Fruit fly (Drosophila melanogaster) whole organism, wandering third instar larva: ENCODE results near the gene vri.

Experiments
- Abd-B ChIP-seq: fragments of >200 bp; optimal IDR thresholded peaks from 2 replicates; lab custom pipeline; 2017; ENCODE audit warnings: missing biosample characterization, missing genetic modification characterization
- CG32264 ChIP-seq: fragments of 200-800 bp; sonication (Bioruptor generic); optimal IDR thresholded peaks from 2 replicates; lab custom pipeline; 2016; ENCODE audit warnings: missing biosample characterization, missing genetic modification characterization
- Dfd ChIP-seq: fragments of >200 bp; optimal IDR thresholded peaks from 2 replicates; lab custom pipeline; 2017; ENCODE audit warnings: missing biosample characterization, missing genetic modification characterization
- Dif ChIP-seq: fragments of 200-275, 200-300 bp; sonication (Bioruptor generic); optimal IDR thresholded peaks from 2 replicates; lab custom pipeline; 2018; ENCODE audit warnings: missing biosample characterization, missing genetic modification characterization; ENCODE audit not compliant: partially characterized antibody
- GATAd ChIP-seq: sonication (Bioruptor generic); optimal IDR thresholded peaks from 2 replicates; lab custom pipeline; 2016; ENCODE audit warnings: missing biosample characterization, missing genetic modification characterization
- Hnf4 ChIP-seq: fragments of 200-800 bp; sonication (Bioruptor generic); optimal IDR thresholded peaks from 2 replicates; lab custom pipeline; 2016; ENCODE audit warnings: missing biosample characterization, mild to moderate bottlenecking, missing genetic modification characterization
- Hr78 ChIP-seq: fragments of >200 bp; optimal IDR thresholded peaks from 2 replicates; lab custom pipeline; 2017; ENCODE audit warnings: missing biosample characterization, missing genetic modification characterization
- Hr83 ChIP-seq: fragments of 200-300 bp; sonication (Bioruptor generic); optimal IDR thresholded peaks from 2 replicates; lab custom pipeline; 2016; ENCODE audit warnings: missing biosample characterization, mild to moderate bottlenecking, missing genetic modification characterization, moderate library complexity; ENCODE audit not compliant: poor library complexity, severe bottlenecking
- Jra ChIP-seq: sonication (Bioruptor generic); optimal IDR thresholded peaks from 2 replicates; lab custom pipeline; 2016; ENCODE audit warnings: missing biosample characterization, missing genetic modification characterization
- Mio ChIP-seq: sonication (Bioruptor generic); optimal IDR thresholded peaks from 2 replicates; lab custom pipeline; 2016; ENCODE audit warnings: missing biosample characterization, missing genetic modification characterization
- Myc ChIP-seq: fragments of >200 bp; optimal IDR thresholded peaks from 2 replicates; lab custom pipeline; 2017
- OdsH ChIP-seq: fragments of 200-800 bp; sonication (Bioruptor generic); optimal IDR thresholded peaks from 2 replicates; lab custom pipeline; 2016; ENCODE audit warnings: missing biosample characterization, mild to moderate bottlenecking, missing genetic modification characterization
- Rel ChIP-seq, 2 experiments: fragments of 200-800 bp; sonication (Bioruptor generic) in 1 of 2; optimal IDR thresholded peaks; 2 replicates in 1 of 2; 3 replicates in 1 of 2; lab custom pipeline; 2016 to 2019; ENCODE audit warnings: mild to moderate bottlenecking in 2 of 2, missing biosample characterization in 2 of 2, missing genetic modification characterization in 2 of 2, moderate library complexity in 1 of 2
- Sp1 ChIP-seq: fragments of 200-800 bp; sonication (Bioruptor generic); optimal IDR thresholded peaks from 3 replicates; lab custom pipeline; 2019; ENCODE audit warnings: missing biosample characterization, mild to moderate bottlenecking, missing genetic modification characterization, moderate library complexity
- Vsx2 ChIP-seq: fragments of 200-300, 225-300 bp; sonication (Bioruptor generic); optimal IDR thresholded peaks from 2 replicates; lab custom pipeline; 2018; ENCODE audit warnings: missing biosample characterization, missing genetic modification characterization; ENCODE audit not compliant: partially characterized antibody
- br ChIP-seq: fragments of 200-800 bp; sonication (Bioruptor generic); optimal IDR thresholded peaks from 2 replicates; lab custom pipeline; 2016; ENCODE audit warnings: missing biosample characterization, missing genetic modification characterization
- dl ChIP-seq, 2 experiments: fragments of 175-275, 200-275 bp in 1 of 2; fragments of 200-275 bp in 1 of 2; sonication (Bioruptor generic); optimal IDR thresholded peaks; lab custom pipeline; 2018; ENCODE audit warnings: mild to moderate bottlenecking in 2 of 2, missing biosample characterization in 2 of 2, missing genetic modification characterization in 2 of 2, moderate library complexity in 2 of 2; ENCODE audit not compliant: partially characterized antibody in 2 of 2, insufficient read depth in 1 of 2
- dmrt93B ChIP-seq: fragments of 200-800 bp; sonication (Bioruptor generic); optimal IDR thresholded peaks from 2 replicates; lab custom pipeline; 2018; ENCODE audit warnings: missing biosample characterization, mild to moderate bottlenecking, missing genetic modification characterization
- dsf ChIP-seq: sonication (Bioruptor generic); optimal IDR thresholded peaks from 2 replicates; lab custom pipeline; 2016; ENCODE audit warnings: missing biosample characterization, missing genetic modification characterization, borderline replicate concordance
- foxo ChIP-seq, 2 experiments: fragments of 200-800 bp; sonication (Bioruptor generic); optimal IDR thresholded peaks; 2 replicates in 1 of 2; 3 replicates in 1 of 2; lab custom pipeline; 2016 to 2017; ENCODE audit warnings: missing biosample characterization in 2 of 2, missing genetic modification characterization in 2 of 2
- fru ChIP-seq: fragments of 200-800 bp; sonication (Bioruptor generic); optimal IDR thresholded peaks from 3 replicates; lab custom pipeline; 2016; ENCODE audit warnings: missing biosample characterization, mild to moderate bottlenecking, missing genetic modification characterization
- h ChIP-seq: fragments of 200-800 bp; sonication (Bioruptor generic); optimal IDR thresholded peaks from 3 replicates; lab custom pipeline; 2016; ENCODE audit warnings: missing biosample characterization, mild to moderate bottlenecking, missing genetic modification characterization
- jim ChIP-seq: fragments of 175-275, 200-325 bp; sonication (Bioruptor generic); optimal IDR thresholded peaks from 2 replicates; lab custom pipeline; 2016; ENCODE audit warnings: missing biosample characterization, mild to moderate bottlenecking, missing genetic modification characterization
- lola ChIP-seq: fragments of >200 bp; optimal IDR thresholded peaks from 2 replicates; lab custom pipeline; 2017; ENCODE audit warnings: missing biosample characterization, missing genetic modification characterization
- pan ChIP-seq: fragments of >200 bp; optimal IDR thresholded peaks from 2 replicates; lab custom pipeline; 2017
- psq ChIP-seq: fragments of 200-800 bp; sonication (Bioruptor generic); optimal IDR thresholded peaks from 3 replicates; lab custom pipeline; 2017; ENCODE audit warnings: missing biosample characterization, mild to moderate bottlenecking, missing genetic modification characterization, moderate library complexity
- rgr ChIP-seq: fragments of 200-800 bp; sonication (Bioruptor generic); optimal IDR thresholded peaks from 3 replicates; lab custom pipeline; 2016; ENCODE audit warnings: missing biosample characterization, mild to moderate bottlenecking, missing genetic modification characterization
- sage ChIP-seq: fragments of 200-800 bp; sonication (Bioruptor generic); optimal IDR thresholded peaks from 2 replicates; lab custom pipeline; 2016; ENCODE audit warnings: missing biosample characterization, mild to moderate bottlenecking, missing genetic modification characterization
- sv ChIP-seq: fragments of 200-800 bp; sonication (Bioruptor generic); optimal IDR thresholded peaks from 3 replicates; lab custom pipeline; 2016; ENCODE audit warnings: missing biosample characterization, missing genetic modification characterization
- usp ChIP-seq: fragments of >200 bp; optimal IDR thresholded peaks from 2 replicates; lab custom pipeline; 2017; ENCODE audit warnings: missing biosample characterization, missing genetic modification characterization
- woc ChIP-seq: sonication (Bioruptor generic); optimal IDR thresholded peaks from 2 replicates; lab custom pipeline; 2016; ENCODE audit warnings: missing biosample characterization, mild to moderate bottlenecking, missing genetic modification characterization

vri gene

DNA sequence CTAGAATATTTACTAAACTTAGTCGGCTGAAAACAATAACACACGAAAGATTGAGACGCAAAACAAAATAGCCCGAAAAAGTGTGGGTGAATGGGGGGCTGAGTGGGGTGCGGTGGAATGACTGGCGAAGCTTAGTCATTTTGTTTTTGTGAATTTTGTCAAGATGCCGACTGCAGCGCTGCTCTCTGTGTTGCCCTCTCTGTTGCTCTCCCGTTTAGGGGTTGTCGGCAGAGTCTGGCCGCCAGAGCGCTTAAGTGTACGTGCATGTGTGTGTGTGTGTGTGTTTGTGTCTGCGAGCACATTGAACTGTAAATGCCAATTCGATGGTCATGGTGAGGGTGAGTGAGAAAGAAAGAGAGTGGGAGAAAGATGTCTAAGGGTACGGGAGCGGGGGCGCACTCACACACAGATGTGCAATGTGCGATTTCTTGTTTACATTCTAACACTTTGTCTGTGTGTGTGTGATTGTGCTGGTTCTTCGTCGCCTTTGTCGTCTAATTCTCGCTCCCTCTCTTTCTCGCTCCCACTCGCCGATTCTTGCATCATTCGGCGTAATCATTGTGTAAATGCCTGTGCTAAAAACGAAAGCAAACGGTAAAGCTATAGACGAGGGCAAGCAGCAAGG, 17.7 kb downstream of the vri start:
- no peak for TF ChIP-seq pan (lab: Kevin White, UChicago)
- TF ChIP-seq Myc (lab: Kevin White, UChicago): no peak
- TF ChIP-seq rgr: peak; percentile 61
- TF ChIP-seq sage (GFP tag; lab: Kevin White, UChicago): no peak
- TF ChIP-seq lola (GFP tag; lab: Kevin White, UChicago): no peak
- TF ChIP-seq woc (GFP tag; lab: Kevin White, UChicago): peak; percentile 21
- TF ChIP-seq dl (GFP tag; optimal IDR thresholded peaks at IDR 0.05; lab: Kevin White, UChicago; ENCODE audit: insufficient read depth in 1 of 2, partially characterized antibody in 2 of 2): peak; percentile 74 to 90
- no peak for TF ChIP-seq Sp1 (GFP tag; lab: Kevin White, UChicago)
- peak; percentile 83 for TF ChIP-seq Jra (GFP tag; lab: Kevin White, UChicago)
- TF ChIP-seq usp (GFP tag; lab: Kevin White, UChicago): no peak
- peak; percentile 83 for TF ChIP-seq Dif (GFP tag; lab: Kevin White, UChicago)
- no peak for TF ChIP-seq dmrt93B (GFP tag; lab: Kevin White, UChicago)
- TF ChIP-seq Abd-B (GFP tag; lab: Kevin White, UChicago): no peak
- no peak for TF ChIP-seq Rel (GFP tag; optimal IDR thresholded peaks at IDR 0.05; lab: Kevin White, UChicago)
- peak; percentile 63 for TF ChIP-seq Rel (tag; optimal IDR thresholded peaks at IDR 0.05; lab: Kevin White, UChicago)
- TF ChIP-seq Hnf4 (GFP tag; lab: Kevin White, UChicago): peak; percentile 54
- peak in 1 of 2 experiments; percentile 50 for TF ChIP-seq foxo (GFP tag; optimal IDR thresholded peaks at IDR 0.05; lab: Kevin White, UChicago)
- peak; percentile 60 for TF ChIP-seq fru (GFP tag; lab: Kevin White, UChicago)
- no peak for TF ChIP-seq Mio
- TF ChIP-seq br: no peak
- peak; percentile 56 for TF ChIP-seq OdsH (GFP tag; lab: Kevin White, UChicago)
- TF ChIP-seq GATAd (GFP tag; lab: Kevin White, UChicago): no peak
- TF ChIP-seq Vsx2 (GFP tag; lab: Kevin White, UChicago): peak; percentile 22
- peak; percentile 56 for TF ChIP-seq h (GFP tag; lab: Kevin White, UChicago)
- TF ChIP-seq psq: peak; percentile 63
- TF ChIP-seq Hr83: peak; percentile 95

DNA sequence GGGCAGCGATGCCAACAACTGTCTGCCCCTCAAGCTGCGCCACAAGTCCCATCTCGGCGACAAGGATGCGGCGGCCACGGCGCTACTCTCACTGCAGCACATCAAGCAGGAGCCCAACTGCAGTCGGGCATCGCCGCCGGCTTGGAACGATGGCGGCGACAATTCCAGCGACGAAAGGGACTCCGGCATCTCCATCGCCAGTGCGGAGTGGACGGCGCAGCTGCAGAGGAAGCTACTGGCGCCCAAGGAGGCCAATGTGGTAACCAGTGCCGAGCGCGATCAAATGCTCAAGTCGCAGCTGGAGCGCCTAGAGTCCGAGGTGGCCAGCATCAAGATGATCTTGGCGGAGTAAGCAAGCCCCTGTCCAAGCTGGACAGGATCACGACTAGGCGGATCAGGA, 20.6 kb downstream of the vri start:
- no peak for TF ChIP-seq Abd-B (GFP tag; lab: Kevin White, UChicago)
- no peak for TF ChIP-seq Hr78 (GFP tag; lab: Kevin White, UChicago)
- TF ChIP-seq Vsx2 (GFP tag; lab: Kevin White, UChicago): no peak
- no peak for TF ChIP-seq fru (GFP tag; lab: Kevin White, UChicago)
- TF ChIP-seq sage (GFP tag; lab: Kevin White, UChicago): no peak
- no peak for TF ChIP-seq foxo (GFP tag; optimal IDR thresholded peaks at IDR 0.05; lab: Kevin White, UChicago)
- TF ChIP-seq dsf (GFP tag; lab: Kevin White, UChicago): no peak
- TF ChIP-seq Dfd (GFP tag; lab: Kevin White, UChicago): no peak
- no peak for TF ChIP-seq Dif (GFP tag; lab: Kevin White, UChicago)
- no peak for TF ChIP-seq OdsH (GFP tag; lab: Kevin White, UChicago)
- no peak for TF ChIP-seq CG32264 (GFP tag; lab: Kevin White, UChicago)
- no peak for TF ChIP-seq GATAd (GFP tag; lab: Kevin White, UChicago)
- no peak for TF ChIP-seq Hnf4 (GFP tag; lab: Kevin White, UChicago)
- TF ChIP-seq jim (GFP tag; lab: Kevin White, UChicago): no peak
- no peak for TF ChIP-seq psq

DNA sequence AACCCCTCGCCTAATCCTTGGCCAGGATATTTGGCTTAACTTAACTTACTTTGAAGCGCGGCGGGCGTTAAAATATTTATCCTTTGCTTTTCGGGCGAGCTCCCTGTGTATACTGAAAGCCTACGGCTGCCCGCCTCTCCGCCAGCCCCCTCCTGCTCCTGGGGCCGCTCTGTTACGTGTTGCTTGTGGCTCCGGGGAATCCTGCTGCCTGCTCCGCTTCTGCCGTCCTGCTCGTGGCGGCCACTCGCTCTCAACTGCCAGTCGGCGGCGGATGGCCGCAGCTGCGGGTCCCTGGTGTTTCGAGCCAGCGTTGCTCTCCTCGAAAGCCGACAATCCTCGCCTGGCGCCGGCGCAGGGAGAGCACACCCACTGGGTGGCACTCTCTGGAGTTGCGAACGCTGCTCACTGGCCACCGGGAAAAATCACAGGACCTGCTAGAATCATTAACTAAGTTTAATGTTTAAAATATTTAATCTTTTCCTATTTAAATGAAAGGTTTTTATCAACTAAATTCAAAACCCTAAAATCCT, 26.0 kb downstream of the vri start, which contains the start of gene CG14024:
Gene CG14024, minus strand, starts transcription at position 266 of the 530 bp plus-strand sequence.
- no peak for TF ChIP-seq Hr78 (GFP tag; lab: Kevin White, UChicago)
- peak; percentile 28 for TF ChIP-seq Dif (GFP tag; lab: Kevin White, UChicago)

DNA sequence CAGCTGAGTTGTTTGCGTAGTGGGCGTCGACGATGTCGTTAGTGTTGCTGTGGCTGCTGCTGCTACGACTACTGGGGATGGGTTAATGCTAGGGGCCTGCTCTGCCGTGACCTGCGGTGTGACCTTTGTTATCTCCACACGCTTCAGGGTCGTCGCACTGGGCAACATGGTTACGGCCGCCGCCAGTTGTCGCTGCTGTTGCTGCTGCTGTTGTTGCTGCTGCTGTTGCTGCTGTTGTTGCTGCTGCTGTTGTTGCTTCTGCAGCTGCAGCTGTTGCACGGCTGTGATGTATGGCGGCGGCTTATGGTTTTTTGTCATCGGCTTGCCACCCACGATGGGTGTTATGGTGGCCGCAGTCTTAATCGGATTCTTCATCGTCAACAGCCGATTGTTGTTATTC, 31.3 kb downstream of the vri start:
- TF ChIP-seq Vsx2 (GFP tag; lab: Kevin White, UChicago): no peak
- peak; percentile 94 for TF ChIP-seq Dfd (GFP tag; lab: Kevin White, UChicago)
- no peak for TF ChIP-seq sv
- TF ChIP-seq, all 38 proteins: peak for 1
